Fruit fly (Drosophila melanogaster) S2 (cell line): ENCODE measurements around the gene CG13847.

Experiments
- CG8478 ChIP-seq: fragments of >200 bp; optimal IDR thresholded peaks from 2 replicates; lab custom pipeline; 2018
- CTCF ChIP-seq, 2 experiments: fragments of >200 bp; optimal IDR thresholded peaks; 2 replicates each; lab custom pipeline; 2018

Gene CG13847

dm6 chr3R:22449871-22450424, 14.0 kb upstream of the CG13847 start:
- TF ChIP-seq CTCF (optimal IDR thresholded peaks at IDR 0.05; lab: Kevin White, UChicago), result no peak
- no peak for TF ChIP-seq CG8478 (lab: Kevin White, UChicago)

- TF ChIP-seq CTCF (optimal IDR thresholded peaks at IDR 0.05; lab: Kevin White, UChicago) (no peak), CG8478 (lab: Kevin White, UChicago) (no peak)
Observed at dm6 chr3R:22447874-22448254, 11.9 kb upstream of the CG13847 start, which contains the start of gene CG34376. TSS of gene CG34376 (plus strand) at chr3R:22448099.

- TF ChIP-seq CG8478 (lab: Kevin White, UChicago) (no peak), CTCF (optimal IDR thresholded peaks at IDR 0.05; lab: Kevin White, UChicago) (no peak)
Observed at dm6 chr3R:22447195-22447873, 11.4 kb upstream of the CG13847 start, which contains the start of gene CG34288. TSS of gene CG34288 (minus strand) at chr3R:22447263.

dm6 chr3R:22446493-22446892, 10.5 kb upstream of the CG13847 start, which contains the start of gene CG12499:
TSS of gene CG12499 (minus strand) at chr3R:22446587.
- TF ChIP-seq CTCF (optimal IDR thresholded peaks at IDR 0.05; lab: Kevin White, UChicago) (no peak), CG8478 (lab: Kevin White, UChicago) (no peak)

- TF ChIP-seq CTCF (optimal IDR thresholded peaks at IDR 0.05; lab: Kevin White, UChicago), result no peak
- TF ChIP-seq CG8478 (lab: Kevin White, UChicago), result no peak
Observed at dm6 chr3R:22438301-22438700, 2.4 kb upstream of the CG13847 start.

dm6 chr3R:22432200-22432804, 3.6 kb downstream of the CG13847 start:
- no peak for TF ChIP-seq CTCF (optimal IDR thresholded peaks at IDR 0.05; lab: Kevin White, UChicago)
- no peak for TF ChIP-seq CG8478 (lab: Kevin White, UChicago)

dm6 chr3R:22424602-22425190, 11.3 kb downstream of the CG13847 start, which contains the start of gene pinta:
TSS of gene pinta (minus strand) at chr3R:22424929.
- TF ChIP-seq CTCF (optimal IDR thresholded peaks at IDR 0.05; lab: Kevin White, UChicago), result no peak
- no peak for TF ChIP-seq CG8478 (lab: Kevin White, UChicago)

- TF ChIP-seq CG8478 (lab: Kevin White, UChicago), result no peak
- no peak for TF ChIP-seq CTCF (optimal IDR thresholded peaks at IDR 0.05; lab: Kevin White, UChicago)
Observed at dm6 chr3R:22423996-22424395, 12.0 kb downstream of the CG13847 start.

dm6 chr3R:22421618-22422017, 14.3 kb downstream of the CG13847 start:
- TF ChIP-seq CTCF (optimal IDR thresholded peaks at IDR 0.05; lab: Kevin White, UChicago) (no peak), CG8478 (lab: Kevin White, UChicago) (no peak)

- no peak for TF ChIP-seq CG8478 (lab: Kevin White, UChicago)
- peak in 1 of 2 experiments; percentile 24 for TF ChIP-seq CTCF (optimal IDR thresholded peaks at IDR 0.05; lab: Kevin White, UChicago)
Observed at dm6 chr3R:22420911-22421310, 15.0 kb downstream of the CG13847 start, which contains the start of the genes Nop56 and mats. TSS of gene Nop56 (minus strand) at chr3R:22421068. TSS of gene mats (plus strand) at chr3R:22421161.

- no peak for TF ChIP-seq CTCF (optimal IDR thresholded peaks at IDR 0.05; lab: Kevin White, UChicago)
- no peak for TF ChIP-seq CG8478 (lab: Kevin White, UChicago)
Observed at dm6 chr3R:22411879-22412587, 23.9 kb downstream of the CG13847 start.

dm6 chr3R:22410537-22411360, 25.2 kb downstream of the CG13847 start, which contains the start of the genes CG13850 and lqfR:
TSS of gene CG13850 (minus strand) at chr3R:22410915.
TSS of gene lqfR (plus strand) at chr3R:22411301.
- no peak for TF ChIP-seq CTCF (optimal IDR thresholded peaks at IDR 0.05; lab: Kevin White, UChicago)
- no peak for TF ChIP-seq CG8478 (lab: Kevin White, UChicago)

- TF ChIP-seq CG8478 (lab: Kevin White, UChicago) (no peak), CTCF (optimal IDR thresholded peaks at IDR 0.05; lab: Kevin White, UChicago) (no peak)
Observed at dm6 chr3R:22405639-22406038, 30.3 kb downstream of the CG13847 start, which contains the start of gene CG13855. TSS of gene CG13855 (plus strand) at chr3R:22405939.
